Worm (Caenorhabditis elegans): ENCODE results near the gene F07H5.10.

DNA sequence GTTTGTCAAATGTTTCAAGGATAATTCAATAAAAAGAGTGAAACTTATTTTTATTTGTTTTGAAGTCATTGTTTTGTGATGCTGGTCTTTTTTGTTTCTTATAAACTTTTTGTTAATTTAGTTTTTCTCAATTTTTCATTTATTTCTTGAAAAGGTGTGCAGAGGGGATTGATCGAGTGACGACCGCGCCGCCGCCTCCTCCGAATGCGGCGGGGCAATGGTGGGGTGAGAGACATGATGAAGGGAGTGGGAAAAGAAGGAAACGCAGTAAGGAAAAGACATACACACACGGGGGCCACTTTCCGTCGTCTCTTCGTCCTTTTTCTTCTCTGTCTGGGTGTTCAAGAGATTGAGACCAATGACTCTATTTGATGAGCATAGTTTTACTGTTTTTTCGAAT, 39.0 kb downstream of the F07H5.10 start:
- TF ChIP-seq snpc-4 (tag; optimal IDR thresholded peaks at IDR 0.05): no peak
- TF ChIP-seq hif-1 (tag; optimal IDR thresholded peaks at IDR 0.05): no peak
- TF ChIP-seq zip-2 (tag; optimal IDR thresholded peaks at IDR 0.05): no peak
- no peak for TF ChIP-seq mdt-29 (GFP tag; IDR thresholded peaks at IDR 0.05)
- no peak for TF ChIP-seq daf-12 (tag; optimal IDR thresholded peaks at IDR 0.05)
